Fruit fly (Drosophila melanogaster): ENCODE results near the gene CG42594.

- TF ChIP-seq mirr (GFP tag; optimal IDR thresholded peaks at IDR 0.05) (no peak), hth (optimal IDR thresholded peaks at IDR 0.05) (no peak), D19B (GFP tag; optimal IDR thresholded peaks at IDR 0.05) (no peak), CG17361 (GFP tag; IDR thresholded peaks at IDR 0.05) (no peak)
These were observed 34.7 kb downstream of the CG42594 start, which contains the start of gene boil for dm6 chrX:4875370-4875769.

All from whole organism, embryonic.